Fruit fly (Drosophila melanogaster): ENCODE measurements around the gene pyx.

DNA sequence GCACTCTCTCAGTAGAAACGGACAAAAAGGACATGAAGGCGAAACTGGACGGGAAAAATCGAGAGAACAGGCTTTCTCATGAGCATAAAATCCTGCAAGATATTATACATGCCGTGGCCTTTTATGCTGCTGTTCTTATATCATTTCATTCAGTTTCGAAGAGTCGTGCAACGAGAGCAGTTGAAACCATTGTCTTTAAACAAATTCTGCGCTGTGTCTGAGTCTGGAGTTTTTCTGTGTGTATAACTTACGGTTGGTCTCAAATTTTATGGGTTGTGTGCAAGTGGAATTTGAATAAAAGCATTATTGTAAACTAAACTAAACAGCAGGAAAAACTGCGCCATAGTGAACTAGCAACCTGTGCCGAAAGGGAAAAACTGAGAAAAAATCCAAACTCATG, 44.7 kb upstream of the pyx start:
- no peak for TF ChIP-seq CG16779 (tag; optimal IDR thresholded peaks at IDR 0.05)
- TF ChIP-seq CG10631 (GFP tag; optimal IDR thresholded peaks at IDR 0.05), result no peak
- no peak for TF ChIP-seq CG8119 (GFP tag; IDR thresholded peaks at IDR 0.05)
- no peak for TF ChIP-seq CG11902 (GFP tag; optimal IDR thresholded peaks at IDR 0.05)
- TF ChIP-seq CG8319 (GFP tag; optimal IDR thresholded peaks at IDR 0.05), result no peak
- no peak for TF ChIP-seq CG11762 (GFP tag; optimal IDR thresholded peaks at IDR 0.05; ENCODE audit: insufficient read depth)
- no peak for TF ChIP-seq CG34406 (GFP tag; optimal IDR thresholded peaks at IDR 0.05)
- no peak for TF ChIP-seq Lpt (GFP tag; optimal IDR thresholded peaks at IDR 0.05)
